Worm (Caenorhabditis elegans): Measurements from ENCODE around the gene ZK822.10.

ZK822.10 gene

DNA sequence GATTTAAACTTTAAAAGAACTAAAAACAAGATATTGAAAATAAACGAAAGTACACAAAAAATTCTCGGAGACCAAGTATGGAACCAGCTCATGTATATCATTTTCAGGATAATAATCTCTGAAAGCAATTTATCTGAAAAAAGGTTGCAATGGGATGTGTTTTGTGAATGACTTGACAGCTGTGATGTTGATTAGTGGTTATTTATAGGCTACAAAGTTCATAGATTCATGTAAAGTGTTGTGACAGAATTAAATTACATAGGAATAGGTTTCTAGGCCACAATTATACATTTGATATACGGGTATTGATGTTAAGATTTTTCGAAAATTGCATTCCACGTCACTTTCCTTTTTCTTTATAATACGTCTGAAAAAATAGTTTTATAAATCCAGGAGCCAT is 48.4 kb downstream of the ZK822.10 start, which contains the start of gene srj-1:
Gene srj-1 (minus strand): TSS at position 101 of the 400 bp plus-strand sequence.
- TF ChIP-seq pros-1 (tag; optimal IDR thresholded peaks at IDR 0.05) (no peak), ceh-14 (tag; optimal IDR thresholded peaks at IDR 0.05) (no peak), gmeb-2 (tag; optimal IDR thresholded peaks at IDR 0.05) (no peak), nhr-232 (tag; optimal IDR thresholded peaks at IDR 0.05) (no peak), fkh-6 (tag; optimal IDR thresholded peaks at IDR 0.05) (no peak), ceh-19 (GFP tag; optimal IDR thresholded peaks at IDR 0.05) (no peak), ceh-6 (GFP tag; optimal IDR thresholded peaks at IDR 0.05) (no peak), Y22D7AL.16 (tag; optimal IDR thresholded peaks at IDR 0.05) (no peak), C38D4.7 (GFP tag; optimal IDR thresholded peaks at IDR 0.05) (no peak), hlh-8 (tag; optimal IDR thresholded peaks at IDR 0.05) (no peak), pat-9 (tag; optimal IDR thresholded peaks at IDR 0.05) (no peak)
